Worm (Caenorhabditis elegans) whole organism, L4 larva: ENCODE measurements around the gene plst-1.

ENCODE experiments used
- F10B5.3 ChIP-seq: sonication (generic microtip); optimal IDR thresholded peaks from 2 replicates; lab custom pipeline; 2016; ENCODE audit warnings: mild to moderate bottlenecking, missing genetic modification characterization, missing compliant biosample characterization
- T20F7.1 ChIP-seq: fragments of 200-800 bp; sonication (Bioruptor generic); optimal IDR thresholded peaks from 2 replicates; lab custom pipeline; 2018; ENCODE audit warnings: mild to moderate bottlenecking, missing genetic modification characterization, missing compliant biosample characterization
- T26A8.4 ChIP-seq: fragments of 200-800 bp; sonication (Bioruptor generic); IDR thresholded peaks from 2 replicates; pipeline ENCODE4 v1.3.6; 2022; ENCODE audit warnings: missing genetic modification characterization, missing compliant biosample characterization
- Y105C5A.15 ChIP-seq: fragments of 200-800 bp; sonication (Bioruptor generic); IDR thresholded peaks from 2 replicates; pipeline ENCODE4 v1.3.6; 2022; ENCODE audit warnings: missing genetic modification characterization, missing compliant biosample characterization
- Y48G9A.11 ChIP-seq: fragments of 200-800 bp; sonication (Bioruptor generic); IDR thresholded peaks from 2 replicates; pipeline ENCODE4 v1.3.6; 2022; ENCODE audit warnings: missing genetic modification reagents, missing genetic modification characterization, missing compliant biosample characterization
- Y75B8A.6 ChIP-seq: fragments of 200-800 bp; sonication (Bioruptor generic); IDR thresholded peaks from 2 replicates; pipeline ENCODE4 v1.3.6; 2022; ENCODE audit warnings: missing genetic modification reagents, missing genetic modification characterization, missing compliant biosample characterization
- aha-1 ChIP-seq: fragments of 150-350 bp; peaks from one replicate; lab custom pipeline; 2014; ENCODE audit warnings: missing biosample characterization, missing genetic modification characterization
- aly-2 ChIP-seq: sonication (generic microtip); optimal IDR thresholded peaks from 2 replicates; lab custom pipeline; 2018; ENCODE audit warnings: missing biosample characterization, missing genetic modification characterization
- ama-1 ChIP-seq: fragments of 150-350 bp; optimal IDR thresholded peaks from 2 replicates; lab custom pipeline; 2014; ENCODE audit warnings: inconsistent platforms, mixed read lengths
- ceh-44 ChIP-seq: fragments of 200-800 bp; sonication (Bioruptor generic); IDR thresholded peaks from 2 replicates; pipeline ENCODE4 v1.3.6; 2022; ENCODE audit warnings: missing genetic modification reagents, missing genetic modification characterization, missing compliant biosample characterization
- ces-1 ChIP-seq: fragments of 150-350 bp; sonication (generic microtip); optimal IDR thresholded peaks from 4 replicates; lab custom pipeline; 2014; ENCODE audit warnings: missing biosample characterization, missing genetic modification reagents, missing genetic modification characterization
- cey-2 ChIP-seq: sonication (generic microtip); optimal IDR thresholded peaks from 3 replicates; lab custom pipeline; 2017; ENCODE audit warnings: missing genetic modification characterization, mild to moderate bottlenecking, missing compliant biosample characterization, antibody characterized with exemption, borderline replicate concordance; ENCODE audit not compliant: insufficient read depth
- ctbp-1 ChIP-seq: fragments of 200-800 bp; sonication (Bioruptor generic); IDR thresholded peaks from 2 replicates; pipeline ENCODE4 v1.3.6; 2022; ENCODE audit warnings: missing genetic modification reagents, missing genetic modification characterization, missing compliant biosample characterization
- daf-8 ChIP-seq: fragments of 200-800 bp; sonication (Bioruptor generic); IDR thresholded peaks from 2 replicates; pipeline ENCODE4 v1.3.6; 2022; ENCODE audit warnings: missing genetic modification characterization, missing compliant biosample characterization
- dmd-9 ChIP-seq: fragments of 200-800 bp; sonication (Bioruptor generic); IDR thresholded peaks from 2 replicates; pipeline ENCODE4 v1.3.6; 2022; ENCODE audit warnings: missing genetic modification reagents, missing genetic modification characterization, missing compliant biosample characterization
- dpl-1 ChIP-seq: fragments of 150-350 bp; optimal IDR thresholded peaks from 2 replicates; lab custom pipeline; 2014; ENCODE audit warnings: missing biosample characterization, missing genetic modification reagents, missing genetic modification characterization
- fos-1 ChIP-seq: fragments of 150-350 bp; optimal IDR thresholded peaks from 2 replicates; lab custom pipeline; 2014; ENCODE audit warnings: missing biosample characterization, missing genetic modification characterization
- gei-8 ChIP-seq: fragments of 200-800 bp; sonication (Bioruptor generic); optimal IDR thresholded peaks from 2 replicates; lab custom pipeline; 2018; ENCODE audit warnings: mild to moderate bottlenecking, missing genetic modification characterization, missing compliant biosample characterization
- hlh-11 ChIP-seq: fragments of 200-800 bp; sonication (Bioruptor generic); optimal IDR thresholded peaks from 2 replicates; lab custom pipeline; 2018; ENCODE audit warnings: mild to moderate bottlenecking, missing genetic modification characterization, missing compliant biosample characterization
- lin-13 ChIP-seq: fragments of 150-350 bp; optimal IDR thresholded peaks from 2 replicates; lab custom pipeline; 2014; ENCODE audit warnings: missing biosample characterization, missing genetic modification reagents, missing genetic modification characterization
- lin-29 ChIP-seq: fragments of 200-800 bp; sonication (Bioruptor generic); IDR thresholded peaks from 2 replicates; pipeline ENCODE4 v1.3.6; 2022; ENCODE audit warnings: missing genetic modification reagents, missing genetic modification characterization, missing compliant biosample characterization
- lin-38 ChIP-seq: fragments of 200-800 bp; sonication (Bioruptor generic); IDR thresholded peaks from 2 replicates; pipeline ENCODE4 v1.3.6; 2022; ENCODE audit warnings: missing genetic modification reagents, missing genetic modification characterization, missing compliant biosample characterization
- lin-39 ChIP-seq: fragments of 150-350 bp; optimal IDR thresholded peaks from 2 replicates; lab custom pipeline; 2014; ENCODE audit warnings: missing biosample characterization, missing genetic modification reagents, missing genetic modification characterization
- lir-3 ChIP-seq: sonication (generic microtip); optimal IDR thresholded peaks from 2 replicates; lab custom pipeline; 2016; ENCODE audit warnings: mild to moderate bottlenecking, missing genetic modification characterization, missing compliant biosample characterization
- lsy-2 ChIP-seq, 2 experiments: fragments of 150-350 bp in 1 of 2; sonication (generic microtip) in 1 of 2; optimal IDR thresholded peaks; 2 replicates each; lab custom pipeline; 2014 to 2017; ENCODE audit warnings: missing biosample characterization in 2 of 2, missing genetic modification characterization in 2 of 2
- madf-5 ChIP-seq, 2 experiments: fragments of 200-800 bp; sonication (Bioruptor generic); IDR thresholded peaks; 2 replicates each; pipeline ENCODE4 v1.3.6; 2022; ENCODE audit warnings: missing compliant biosample characterization in 2 of 2, missing genetic modification characterization in 2 of 2
- mdl-1 ChIP-seq, 2 experiments: fragments of 150-350 bp in 1 of 2; sonication (generic microtip) in 1 of 2; optimal IDR thresholded peaks; 2 replicates each; lab custom pipeline; 2014 to 2017; ENCODE audit warnings: missing biosample characterization in 2 of 2, missing genetic modification characterization in 2 of 2
- mes-2 ChIP-seq: sonication (generic microtip); optimal IDR thresholded peaks from 2 replicates; lab custom pipeline; 2016; ENCODE audit warnings: missing genotype, mild to moderate bottlenecking, missing genetic modification characterization, missing compliant biosample characterization; ENCODE audit not compliant: poor library complexity, severe bottlenecking
- mxl-2 ChIP-seq: fragments of 200-800 bp; sonication (Bioruptor generic); conservative IDR thresholded peaks from 2 replicates; pipeline ENCODE4 v1.3.6; 2022; ENCODE audit warnings: missing genetic modification reagents, missing genetic modification characterization, missing compliant biosample characterization
- mxl-3 ChIP-seq: fragments of 200-800 bp; sonication (Bioruptor generic); optimal IDR thresholded peaks from 2 replicates; lab custom pipeline; 2018; ENCODE audit warnings: mild to moderate bottlenecking, missing genetic modification characterization, missing compliant biosample characterization
- nhr-10 ChIP-seq: fragments of 150-350 bp; optimal IDR thresholded peaks from 2 replicates; lab custom pipeline; 2014; ENCODE audit warnings: missing biosample characterization, missing genetic modification characterization
- nhr-111 ChIP-seq: fragments of 200-800 bp; sonication (Bioruptor generic); optimal IDR thresholded peaks from 2 replicates; lab custom pipeline; 2018; ENCODE audit warnings: mild to moderate bottlenecking, missing genetic modification characterization, missing compliant biosample characterization
- nhr-237 ChIP-seq: sonication (generic microtip); optimal IDR thresholded peaks from 2 replicates; lab custom pipeline; 2017; ENCODE audit warnings: missing biosample characterization, missing genetic modification characterization
- nhr-25 ChIP-seq: sonication (generic microtip); optimal IDR thresholded peaks from 2 replicates; lab custom pipeline; 2017; ENCODE audit warnings: missing genetic modification characterization, mild to moderate bottlenecking, missing compliant biosample characterization, antibody characterized with exemption, moderate library complexity, borderline replicate concordance; ENCODE audit not compliant: insufficient read depth
- nhr-41 ChIP-seq: fragments of 200-800 bp; sonication (Bioruptor generic); IDR thresholded peaks from 2 replicates; pipeline ENCODE4 v1.3.6; 2022; ENCODE audit warnings: missing genetic modification reagents, missing genetic modification characterization, missing compliant biosample characterization
- set-16 ChIP-seq: fragments of 200-800 bp; sonication (Bioruptor generic); IDR thresholded peaks from 2 replicates; pipeline ENCODE4 v1.3.6; 2022; ENCODE audit warnings: missing genetic modification reagents, missing genetic modification characterization, missing compliant biosample characterization
- skn-1 ChIP-seq: fragments of 150-350 bp; optimal IDR thresholded peaks from 2 replicates; lab custom pipeline; 2014; ENCODE audit warnings: missing biosample characterization, missing genetic modification characterization
- snpc-1.2 ChIP-seq: fragments of 200-800 bp; sonication (Bioruptor generic); IDR thresholded peaks from 2 replicates; pipeline ENCODE4 v1.3.6; 2022; ENCODE audit warnings: missing genetic modification reagents, missing genetic modification characterization, missing compliant biosample characterization
- spr-3 ChIP-seq: fragments of 200-800 bp; sonication (Bioruptor generic); optimal IDR thresholded peaks from 2 replicates; lab custom pipeline; 2018; ENCODE audit warnings: mild to moderate bottlenecking, missing genetic modification characterization, missing compliant biosample characterization
- unc-62 ChIP-seq, 3 experiments: fragments of 150-350 bp in 1 of 3; sonication (generic microtip); optimal IDR thresholded peaks in 2 of 3; peaks in 1 of 3; 1 replicate in 1 of 3; 2 replicates in 2 of 3; lab custom pipeline; 2014 to 2017; ENCODE audit warnings: missing biosample characterization in 3 of 3, missing genetic modification characterization in 3 of 3, missing genetic modification reagents in 3 of 3, missing genotype in 1 of 3
- zfp-2 ChIP-seq: sonication (generic microtip); optimal IDR thresholded peaks from 2 replicates; lab custom pipeline; 2016; ENCODE audit warnings: mild to moderate bottlenecking, missing genetic modification characterization, missing compliant biosample characterization
- zfp-3 ChIP-seq: fragments of 200-800 bp; sonication (Bioruptor generic); conservative IDR thresholded peaks from 2 replicates; pipeline ENCODE4 v1.3.6; 2022; ENCODE audit warnings: missing genetic modification reagents, missing genetic modification characterization, missing compliant biosample characterization
- zip-11 ChIP-seq: fragments of 200-800 bp; sonication (Bioruptor generic); IDR thresholded peaks from 2 replicates; pipeline ENCODE4 v1.3.6; 2022; ENCODE audit warnings: missing genetic modification characterization, missing compliant biosample characterization
- zip-2 ChIP-seq: fragments of 150-350 bp; optimal IDR thresholded peaks from 2 replicates; lab custom pipeline; 2014; ENCODE audit warnings: missing biosample characterization, missing genetic modification characterization
- ztf-11 ChIP-seq: fragments of 150-350 bp; optimal IDR thresholded peaks from 2 replicates; lab custom pipeline; 2014; ENCODE audit warnings: missing biosample characterization, missing genetic modification characterization
- ztf-7 ChIP-seq: fragments of 150-350 bp; optimal IDR thresholded peaks from 2 replicates; lab custom pipeline; 2014; ENCODE audit warnings: missing biosample characterization, missing genetic modification characterization

The plst-1 gene

ce11 chrIV:1286549-1286948 is 2.9 kb upstream of the plst-1 start:
- TF ChIP-seq ctbp-1 (GFP tag; lab: Robert Waterston, UW) (no peak), unc-62 (GFP tag; optimal IDR thresholded peaks at IDR 0.05 in 1 of 2; lab: Kevin White, UChicago) (peak in 1 of 2 experiments; percentile 78), unc-62 (tag; optimal IDR thresholded peaks at IDR 0.05; lab: Kevin White, UChicago) (no peak), aha-1 (tag; lab: Kevin White, UChicago) (peak; percentile 64)

- TF ChIP-seq aha-1 (tag; lab: Kevin White, UChicago) (peak; percentile 93), zip-11 (GFP tag; lab: Robert Waterston, UW) (no peak), set-16 (peak; percentile 56; the same call in 1 of the 2 replicates)
Measured at ce11 chrIV:1298984-1299383, 9.6 kb downstream of the plst-1 start.

DNA sequence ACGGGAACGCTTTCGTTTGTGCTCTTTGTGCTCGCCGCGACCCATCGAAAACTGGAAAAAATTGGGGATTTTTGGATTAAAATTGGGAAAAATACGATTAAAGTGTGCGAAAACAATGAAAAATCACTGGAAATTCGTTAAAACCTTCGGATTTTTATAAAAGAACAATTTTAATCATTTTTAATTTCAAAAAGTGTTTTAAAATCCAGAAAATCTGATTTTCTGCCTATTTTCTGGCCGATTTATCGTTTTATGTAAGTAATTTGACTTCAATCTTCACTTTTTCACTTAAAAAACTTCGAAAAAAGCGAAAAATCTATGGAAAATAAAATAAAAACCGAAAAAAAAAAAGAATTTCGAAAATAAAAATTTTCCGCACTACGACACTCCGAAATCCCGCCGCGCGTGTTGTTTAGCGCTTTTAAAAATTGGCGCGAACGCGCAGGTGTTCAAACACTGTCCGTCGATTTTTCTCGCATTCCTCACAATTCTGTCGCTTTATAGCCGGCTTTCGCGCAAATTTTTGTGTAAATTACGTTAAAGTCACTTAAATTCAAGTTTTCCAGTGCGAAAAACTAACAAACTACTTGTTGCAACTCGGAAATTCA is 20.3 kb downstream of the plst-1 start, which contains the start of the genes ddx-46 and F53H1.4:
Gene ddx-46 (minus strand): TSS at position 51 of the 608 bp plus-strand sequence.
Gene F53H1.4 (plus strand): TSS at position 567 of the 608 bp plus-strand sequence.
- TF ChIP-seq gei-8 (no peak), nhr-10 (tag; lab: Kevin White, UChicago) (no peak), zfp-3 (GFP tag; lab: Robert Waterston, UW) (no peak), dmd-9 (GFP tag; lab: Robert Waterston, UW) (no peak), cey-2 (tag; lab: Kevin White, UChicago) (no peak), mes-2 (tag; lab: Kevin White, UChicago) (no peak), lir-3 (tag; lab: Kevin White, UChicago) (no peak), madf-5 (GFP tag; IDR thresholded peaks at IDR 0.05; lab: Robert Waterston, UW) (no peak), Y48G9A.11 (GFP tag; lab: Robert Waterston, UW) (peak; percentile 99), mxl-2 (GFP tag; lab: Robert Waterston, UW) (no peak), zfp-2 (no peak), hlh-11 (peak; percentile 17), skn-1 (no peak), aha-1 (tag; lab: Kevin White, UChicago) (peak; percentile 96), lin-38 (peak; percentile 76), Y105C5A.15 (GFP tag; lab: Robert Waterston, UW) (no peak), dpl-1 (GFP tag; lab: Kevin White, UChicago) (peak; percentile 87), zip-11 (GFP tag; lab: Robert Waterston, UW) (no peak), snpc-1.2 (GFP tag; lab: Robert Waterston, UW) (no peak), ztf-7 (tag; lab: Kevin White, UChicago) (no peak), F10B5.3 (no peak), T26A8.4 (GFP tag; lab: Robert Waterston, UW) (no peak), aly-2 (tag; lab: Kevin White, UChicago) (no peak), fos-1 (tag; lab: Kevin White, UChicago) (no peak), spr-3 (GFP tag; lab: Kevin White, UChicago) (no peak), nhr-237 (tag; lab: Kevin White, UChicago) (no peak), Y75B8A.6 (GFP tag; lab: Robert Waterston, UW) (no peak), lin-29 (GFP tag; lab: Robert Waterston, UW) (no peak), daf-8 (no peak), mdl-1 (tag; optimal IDR thresholded peaks at IDR 0.05; lab: Kevin White, UChicago) (no peak), nhr-25 (tag; lab: Kevin White, UChicago) (no peak), nhr-41 (no peak), mxl-3 (GFP tag; lab: Kevin White, UChicago) (no peak), zip-2 (no peak), ztf-11 (tag; lab: Kevin White, UChicago) (no peak), nhr-111 (GFP tag; lab: Kevin White, UChicago) (no peak), lin-13 (GFP tag; lab: Kevin White, UChicago) (no peak), ces-1 (GFP tag; lab: Kevin White, UChicago) (no peak), ama-1 (lab: Kevin White, UChicago) (no peak), lin-39 (tag; lab: Kevin White, UChicago) (no peak), lsy-2 (tag; optimal IDR thresholded peaks at IDR 0.05; lab: Kevin White, UChicago) (peak in 1 of 2 experiments; percentile 47), ceh-44 (GFP tag; lab: Robert Waterston, UW) (no peak), unc-62 (GFP tag; optimal IDR thresholded peaks at IDR 0.05 in 1 of 2; lab: Kevin White, UChicago) (no peak), unc-62 (tag; optimal IDR thresholded peaks at IDR 0.05; lab: Kevin White, UChicago) (no peak), T20F7.1 (GFP tag; lab: Kevin White, UChicago) (peak; percentile 98)
